Worm (Caenorhabditis elegans): ENCODE data around the gene F20B6.4.
A peak's percentile ranks its signal among the peaks of the same experiment; 100 is the strongest.

F20B6.4 gene

DNA sequence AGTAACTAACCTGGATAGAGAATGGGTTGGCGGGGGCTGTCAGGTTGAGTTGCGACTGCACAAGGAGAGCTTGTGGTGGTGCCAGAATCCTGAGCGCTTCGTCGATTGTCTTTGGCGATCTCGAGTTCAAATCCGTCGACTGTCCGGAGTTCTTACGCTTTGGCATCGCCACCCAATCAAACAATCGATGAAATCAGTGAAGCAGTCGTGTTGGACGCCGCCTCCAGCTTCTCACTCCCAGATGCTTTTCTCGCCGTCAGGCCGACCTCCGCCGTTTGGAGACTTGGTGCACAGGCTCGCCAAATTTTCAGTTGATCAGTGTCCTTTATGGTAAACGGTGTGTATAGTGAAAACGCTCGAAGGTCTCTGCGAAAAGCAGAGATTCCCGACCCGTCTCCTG lies 20.6 kb upstream of the F20B6.4 start, which contains the start of the genes F20B6.10 and hpk-1:
TSS of gene F20B6.10 (minus strand) at position 303 of the 400 bp plus-strand sequence.
TSS of gene hpk-1 (minus strand) at position 397 of the 400 bp plus-strand sequence.
- TF ChIP-seq mdl-1 (tag; optimal IDR thresholded peaks at IDR 0.05) (no peak), nhr-237 (tag; optimal IDR thresholded peaks at IDR 0.05) (no peak), ceh-82 (tag; optimal IDR thresholded peaks at IDR 0.05) (no peak), sem-4 (tag; optimal IDR thresholded peaks at IDR 0.05) (no peak)

DNA sequence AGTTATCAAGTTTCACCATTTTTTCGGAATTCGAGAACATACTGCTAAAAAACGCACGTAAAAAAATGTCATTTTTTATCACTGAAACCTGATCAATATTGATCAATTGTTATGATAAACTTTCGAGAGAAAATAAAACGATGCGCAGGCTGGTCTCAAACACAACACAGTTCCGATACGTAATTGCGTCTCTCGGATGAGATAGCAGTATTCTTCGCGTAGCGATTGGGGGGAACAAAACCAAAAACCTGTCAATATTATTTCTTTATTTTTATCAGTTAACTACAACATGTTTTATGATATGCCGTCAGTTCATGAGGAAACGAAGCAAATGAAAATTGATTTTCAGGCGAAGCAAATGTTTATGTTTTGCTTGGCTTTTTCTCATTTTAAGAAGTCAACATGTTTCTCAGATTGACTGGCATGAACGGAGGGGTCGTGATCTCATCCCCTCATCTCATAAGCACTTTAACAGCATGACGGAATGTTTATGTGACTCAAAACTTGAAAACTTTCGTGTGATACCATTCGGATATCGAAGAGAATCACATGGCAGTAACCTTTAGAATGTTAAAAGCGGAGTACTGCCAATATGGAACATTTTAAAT lies 19.3 kb upstream of the F20B6.4 start:
- TF ChIP-seq sma-9 (GFP tag; optimal IDR thresholded peaks at IDR 0.05) (peak; percentile 13), sma-9 (tag; optimal IDR thresholded peaks at IDR 0.05) (no peak), skn-1 (tag; optimal IDR thresholded peaks at IDR 0.05) (no peak), gmeb-1 (tag; optimal IDR thresholded peaks at IDR 0.05) (peak; percentile 23), fos-1 (tag; optimal IDR thresholded peaks at IDR 0.05) (peak; percentile 37)

DNA sequence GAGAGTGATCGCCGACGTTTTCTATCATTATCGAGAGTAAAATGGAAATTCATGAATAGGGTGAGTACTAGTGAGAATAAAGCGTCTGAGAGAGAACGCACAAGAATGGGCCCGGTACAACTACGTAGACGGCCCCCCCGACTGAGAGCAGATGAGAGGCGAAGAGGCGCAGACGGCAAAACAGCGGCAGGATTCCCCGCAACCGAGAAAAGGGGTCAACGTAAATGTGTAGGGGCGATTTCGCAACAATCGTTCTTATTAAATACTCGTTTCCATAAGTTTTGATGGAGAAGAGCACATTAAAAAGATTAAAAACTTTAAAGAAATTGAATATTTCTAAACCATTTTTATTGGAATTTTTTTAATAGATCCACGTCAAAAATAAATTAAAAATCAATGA lies 18.3 kb upstream of the F20B6.4 start:
- TF ChIP-seq gmeb-1 (tag; optimal IDR thresholded peaks at IDR 0.05): no peak
- TF ChIP-seq C34F6.9 (tag; optimal IDR thresholded peaks at IDR 0.05): peak; percentile 36
- TF ChIP-seq unc-55 (GFP tag; optimal IDR thresholded peaks at IDR 0.05): peak; percentile 51
- no peak for TF ChIP-seq sma-3 (GFP tag; optimal IDR thresholded peaks at IDR 0.05)
- TF ChIP-seq elt-1 (tag; optimal IDR thresholded peaks at IDR 0.05): no peak
- no peak for TF ChIP-seq sem-4 (tag; optimal IDR thresholded peaks at IDR 0.05)
- no peak for TF ChIP-seq ZK546.5 (tag; optimal IDR thresholded peaks at IDR 0.05)
- TF ChIP-seq sma-9 (GFP tag; optimal IDR thresholded peaks at IDR 0.05): peak; percentile 44
- no peak for TF ChIP-seq sma-9 (tag; optimal IDR thresholded peaks at IDR 0.05)
- no peak for TF ChIP-seq mab-5 (tag; optimal IDR thresholded peaks at IDR 0.05)
- TF ChIP-seq nhr-21 (tag; optimal IDR thresholded peaks at IDR 0.05): no peak
- TF ChIP-seq unc-39 (tag; optimal IDR thresholded peaks at IDR 0.05): no peak
- TF ChIP-seq F13H6.1 (tag; optimal IDR thresholded peaks at IDR 0.05): peak; percentile 21
- peak in 1 of 2 experiments; percentile 4 for TF ChIP-seq lsy-2 (tag; optimal IDR thresholded peaks at IDR 0.05)

DNA sequence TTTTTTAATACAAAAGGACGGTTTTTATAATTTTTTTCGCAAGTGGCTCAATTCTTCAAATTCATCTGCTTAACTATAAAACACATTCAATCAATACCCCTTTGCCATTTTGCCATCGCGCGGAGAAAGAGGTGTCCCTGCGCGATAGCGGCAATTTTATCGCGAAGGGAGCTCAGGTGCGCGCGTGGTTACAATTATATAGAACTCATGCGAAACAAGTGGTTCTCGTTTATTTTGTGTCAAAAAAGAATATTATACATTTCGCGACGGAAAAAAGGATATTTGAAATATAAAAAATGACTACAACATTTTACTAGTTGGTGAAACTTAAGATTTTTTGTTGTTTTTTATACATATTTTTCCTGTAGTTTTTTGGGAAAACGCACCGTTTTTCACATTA lies 12.8 kb upstream of the F20B6.4 start:
- peak; percentile 98 for TF ChIP-seq nhr-25 (tag; optimal IDR thresholded peaks at IDR 0.05)
- peak; percentile 98 for TF ChIP-seq nhr-6 (tag; optimal IDR thresholded peaks at IDR 0.05)
- TF ChIP-seq ztf-11 (tag; optimal IDR thresholded peaks at IDR 0.05): peak; percentile 87
- peak; percentile 99 for TF ChIP-seq egl-27 (tag; optimal IDR thresholded peaks at IDR 0.05)
- peak; percentile 94 for TF ChIP-seq gmeb-1 (tag; optimal IDR thresholded peaks at IDR 0.05)
- peak; percentile 83 for TF ChIP-seq dmd-4 (tag; optimal IDR thresholded peaks at IDR 0.05)
- peak; percentile 98 for TF ChIP-seq nhr-77 (tag; optimal IDR thresholded peaks at IDR 0.05)
- TF ChIP-seq mbf-1 (tag; optimal IDR thresholded peaks at IDR 0.05): peak; percentile 73
- TF ChIP-seq snpc-4 (tag; optimal IDR thresholded peaks at IDR 0.05): peak; percentile 91
- TF ChIP-seq nhr-237 (tag; optimal IDR thresholded peaks at IDR 0.05): peak; percentile 99
- peak; percentile 96 for TF ChIP-seq ceh-16 (tag; optimal IDR thresholded peaks at IDR 0.05)
- TF ChIP-seq fos-1 (tag; optimal IDR thresholded peaks at IDR 0.05): peak; percentile 99
- TF ChIP-seq ceh-82 (tag; optimal IDR thresholded peaks at IDR 0.05): peak; percentile 99
- peak; percentile 80 for TF ChIP-seq unc-39 (tag; optimal IDR thresholded peaks at IDR 0.05)
- peak; percentile 99 for TF ChIP-seq lin-13 (GFP tag; optimal IDR thresholded peaks at IDR 0.05)
- TF ChIP-seq R02D3.7 (tag; optimal IDR thresholded peaks at IDR 0.05): peak; percentile 74
- TF ChIP-seq sma-3 (GFP tag; optimal IDR thresholded peaks at IDR 0.05): peak; percentile 99
- peak; percentile 36 for TF ChIP-seq elt-3 (tag; optimal IDR thresholded peaks at IDR 0.05)
- peak; percentile 100 for TF ChIP-seq nhr-21 (tag; optimal IDR thresholded peaks at IDR 0.05)
- TF ChIP-seq skn-1 (tag; optimal IDR thresholded peaks at IDR 0.05): peak; percentile 94
- peak; percentile 99 for TF ChIP-seq sem-4 (tag; optimal IDR thresholded peaks at IDR 0.05)
- peak; percentile 100 for TF ChIP-seq crh-2 (tag; optimal IDR thresholded peaks at IDR 0.05)
- peak; percentile 66 for TF ChIP-seq ama-1 (optimal IDR thresholded peaks at IDR 0.05)
- peak; percentile 98 for TF ChIP-seq ztf-1 (GFP tag; conservative IDR thresholded peaks at IDR 0.05)
- peak; percentile 100 for TF ChIP-seq lin-11 (tag; optimal IDR thresholded peaks at IDR 0.05)
- no peak for TF ChIP-seq peb-1 (tag; optimal IDR thresholded peaks at IDR 0.05)
- peak; percentile 87 for TF ChIP-seq nhr-11 (tag; optimal IDR thresholded peaks at IDR 0.05)
- TF ChIP-seq sma-9 (GFP tag; optimal IDR thresholded peaks at IDR 0.05): peak; percentile 99
- no peak for TF ChIP-seq sma-9 (tag; optimal IDR thresholded peaks at IDR 0.05)
- TF ChIP-seq ZK546.5 (tag; optimal IDR thresholded peaks at IDR 0.05): peak; percentile 83
- TF ChIP-seq alr-1 (tag; optimal IDR thresholded peaks at IDR 0.05): peak; percentile 66
- TF ChIP-seq mdl-1 (tag; optimal IDR thresholded peaks at IDR 0.05): peak; percentile 95 to 97
- TF ChIP-seq nhr-10 (tag; optimal IDR thresholded peaks at IDR 0.05): peak; percentile 100
- TF ChIP-seq mab-5 (tag; optimal IDR thresholded peaks at IDR 0.05): peak; percentile 98
- TF ChIP-seq nhr-129 (tag; optimal IDR thresholded peaks at IDR 0.05): peak; percentile 99
- peak; percentile 99 for TF ChIP-seq C34F6.9 (tag; optimal IDR thresholded peaks at IDR 0.05)
- TF ChIP-seq Y55F3AM.14 (GFP tag; optimal IDR thresholded peaks at IDR 0.05): peak; percentile 93
- TF ChIP-seq lsy-2 (tag; optimal IDR thresholded peaks at IDR 0.05): peak; percentile 97
- TF ChIP-seq lin-39 (tag; optimal IDR thresholded peaks at IDR 0.05): peak; percentile 89
- peak; percentile 75 for TF ChIP-seq nhr-12 (tag; optimal IDR thresholded peaks at IDR 0.05)
- TF ChIP-seq ztf-4 (tag; optimal IDR thresholded peaks at IDR 0.05): peak; percentile 99
- peak; percentile 85 for TF ChIP-seq blmp-1 (tag; optimal IDR thresholded peaks at IDR 0.05; ENCODE audit: insufficient read depth)

Data from whole organism, L2 larva.